Worm (Caenorhabditis elegans): ENCODE results near the gene oac-29.

Gene oac-29

ce11 chrV:8602638-8603037 lies 32.8 kb downstream of the oac-29 start, which contains the start of gene F41E6.15:
Gene F41E6.15 (minus strand): TSS chrV:8602738.
- TF ChIP-seq unc-30 (tag; optimal IDR thresholded peaks at IDR 0.05) = no peak
- TF ChIP-seq nhr-28 (tag; optimal IDR thresholded peaks at IDR 0.05) = no peak

ce11 chrV:8601420-8601819 lies 34.1 kb downstream of the oac-29 start, which contains the start of gene F41E6.8:
Gene F41E6.8 (minus strand): TSS chrV:8601520.
- TF ChIP-seq isw-1 (GFP tag; IDR thresholded peaks at IDR 0.05) = no peak
- TF ChIP-seq snpc-4 (tag; optimal IDR thresholded peaks at IDR 0.05) = no peak
- TF ChIP-seq fkh-8 (tag; optimal IDR thresholded peaks at IDR 0.05) = no peak
- TF ChIP-seq nhr-90 (tag; optimal IDR thresholded peaks at IDR 0.05; ENCODE audit: poor library complexity) = no peak
- TF ChIP-seq nhr-71 (tag; optimal IDR thresholded peaks at IDR 0.05) = no peak
- TF ChIP-seq F16B12.6 (tag; optimal IDR thresholded peaks at IDR 0.05) = no peak
- no peak for TF ChIP-seq ceh-88 (GFP tag; IDR thresholded peaks at IDR 0.05)
- no peak for TF ChIP-seq ztf-4 (tag; optimal IDR thresholded peaks at IDR 0.05)
- no peak for TF ChIP-seq hpl-2 (GFP tag; optimal IDR thresholded peaks at IDR 0.05)
- no peak for TF ChIP-seq efl-3 (GFP tag; optimal IDR thresholded peaks at IDR 0.05)
- no peak for TF ChIP-seq nhr-76 (tag; optimal IDR thresholded peaks at IDR 0.05)
- no peak for TF ChIP-seq skn-1 (tag; optimal IDR thresholded peaks at IDR 0.05)
- no peak for TF ChIP-seq dpl-1 (GFP tag; optimal IDR thresholded peaks at IDR 0.05)
- TF ChIP-seq hlh-4 (tag; optimal IDR thresholded peaks at IDR 0.05) = no peak
- TF ChIP-seq mef-2 (tag; optimal IDR thresholded peaks at IDR 0.05) = no peak
- TF ChIP-seq lin-39 (tag; optimal IDR thresholded peaks at IDR 0.05) = no peak

ce11 chrV:8599957-8600356 lies 35.5 kb downstream of the oac-29 start:
- TF ChIP-seq fkh-4 (tag; optimal IDR thresholded peaks at IDR 0.05; ENCODE audit: borderline replicate concordance) = peak; percentile 92
- TF ChIP-seq lin-13 (GFP tag; optimal IDR thresholded peaks at IDR 0.05) = no peak
- TF ChIP-seq nhr-90 (tag; optimal IDR thresholded peaks at IDR 0.05; ENCODE audit: poor library complexity) = no peak
- TF ChIP-seq hpl-2 (GFP tag; optimal IDR thresholded peaks at IDR 0.05) = no peak
- TF ChIP-seq dsc-1 (tag; optimal IDR thresholded peaks at IDR 0.05) = peak; percentile 98

- TF ChIP-seq ceh-88 (GFP tag; IDR thresholded peaks at IDR 0.05) (no peak), unc-130 (tag; optimal IDR thresholded peaks at IDR 0.05) (no peak), lin-35 (GFP tag; optimal IDR thresholded peaks at IDR 0.05) (no peak), mab-9 (GFP tag; IDR thresholded peaks at IDR 0.05) (no peak), nhr-237 (tag; optimal IDR thresholded peaks at IDR 0.05) (no peak), fos-1 (tag; optimal IDR thresholded peaks at IDR 0.05) (no peak), mep-1 (tag; optimal IDR thresholded peaks at IDR 0.05) (no peak), nhr-77 (tag; optimal IDR thresholded peaks at IDR 0.05) (no peak), skn-1 (tag; optimal IDR thresholded peaks at IDR 0.05) (no peak), swsn-7 (tag; optimal IDR thresholded peaks at IDR 0.05) (no peak)
Measured at ce11 chrV:8599192-8599591, 36.3 kb downstream of the oac-29 start, which contains the start of gene F41E6.7. Gene F41E6.7 (minus strand): TSS chrV:8599292.

- TF ChIP-seq hlh-4 (tag; optimal IDR thresholded peaks at IDR 0.05) (no peak), efl-1 (optimal IDR thresholded peaks at IDR 0.05) (no peak), efl-1 (GFP tag; optimal IDR thresholded peaks at IDR 0.05 in 1 of 2) (peak; percentile 6 to 82), ztf-11 (tag; optimal IDR thresholded peaks at IDR 0.05) (peak in 1 of 2 experiments; percentile 15), nhr-47 (tag; optimal IDR thresholded peaks at IDR 0.05) (no peak), snpc-4 (tag; optimal IDR thresholded peaks at IDR 0.05) (no peak), mdl-1 (tag; optimal IDR thresholded peaks at IDR 0.05) (peak in 1 of 2 experiments; percentile 18), nhr-11 (tag; optimal IDR thresholded peaks at IDR 0.05) (no peak), ces-1 (GFP tag; optimal IDR thresholded peaks at IDR 0.05) (no peak), unc-86 (tag; optimal IDR thresholded peaks at IDR 0.05) (no peak), vab-15 (tag; optimal IDR thresholded peaks at IDR 0.05) (no peak), ets-5 (GFP tag; IDR thresholded peaks at IDR 0.05) (no peak), ceh-90 (tag; optimal IDR thresholded peaks at IDR 0.05) (no peak), nhr-71 (tag; optimal IDR thresholded peaks at IDR 0.05) (peak; percentile 68), ceh-63 (GFP tag; optimal IDR thresholded peaks at IDR 0.05) (no peak), unc-130 (tag; optimal IDR thresholded peaks at IDR 0.05) (peak; percentile 74), snu-23 (GFP tag; optimal IDR thresholded peaks at IDR 0.05) (peak; percentile 8), C04F5.9 (tag; optimal IDR thresholded peaks at IDR 0.05) (no peak), hpl-2 (GFP tag; optimal IDR thresholded peaks at IDR 0.05) (no peak), tlp-1 (tag; optimal IDR thresholded peaks at IDR 0.05) (no peak), pag-3 (tag; optimal IDR thresholded peaks at IDR 0.05; ENCODE audit: borderline replicate concordance, insufficient read depth) (peak; percentile 44)
Measured at ce11 chrV:8594105-8594964, 41.1 kb downstream of the oac-29 start, which contains the start of gene tag-196. Gene tag-196 (plus strand): TSS chrV:8594914.

Data from whole organism, L1 larva.